Worm (Caenorhabditis elegans): ENCODE measurements around the gene Y48B6A.1.

DNA sequence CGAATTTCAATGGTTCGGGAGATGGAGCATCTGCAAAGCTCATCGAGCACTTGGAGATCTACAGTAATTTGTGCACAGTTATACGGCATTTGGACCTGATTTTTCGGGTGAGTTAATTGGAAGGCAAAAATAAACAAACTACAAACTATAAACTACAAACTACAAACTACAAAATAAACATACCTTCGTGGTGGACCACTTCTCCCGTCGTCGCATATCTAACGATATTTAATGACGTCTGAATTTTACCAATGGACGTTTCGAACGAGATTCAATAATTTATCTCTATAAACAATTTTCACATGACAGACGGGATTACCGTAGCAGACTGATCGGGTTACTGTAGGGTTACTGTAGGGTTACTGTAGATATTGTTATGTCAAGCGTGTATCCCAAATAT is 48.0 kb downstream of the Y48B6A.1 start:
- no peak for TF ChIP-seq snpc-4 (tag; optimal IDR thresholded peaks at IDR 0.05)
- no peak for TF ChIP-seq lsy-2 (tag; optimal IDR thresholded peaks at IDR 0.05)
- TF ChIP-seq zip-8 (tag; optimal IDR thresholded peaks at IDR 0.05) = no peak
- TF ChIP-seq sptf-1 (tag; optimal IDR thresholded peaks at IDR 0.05) = no peak
- TF ChIP-seq elt-3 (tag; optimal IDR thresholded peaks at IDR 0.05) = no peak
- TF ChIP-seq tbx-8 (GFP tag; optimal IDR thresholded peaks at IDR 0.05) = no peak
- TF ChIP-seq nhr-237 (tag; optimal IDR thresholded peaks at IDR 0.05) = no peak
- TF ChIP-seq unc-62 (GFP tag; optimal IDR thresholded peaks at IDR 0.05) = no peak
- TF ChIP-seq unc-39 (tag; optimal IDR thresholded peaks at IDR 0.05) = no peak

All from whole organism, mixed stage, embryonic.